Worm (Caenorhabditis elegans) whole organism, late embryonic: ENCODE measurements around the gene ncr-2.

ENCODE experiments used
- ceh-22 ChIP-seq: sonication (generic microtip); optimal IDR thresholded peaks from 2 replicates; lab custom pipeline; 2017; ENCODE audit warnings: missing biosample characterization, missing genetic modification characterization
- pat-9 ChIP-seq: fragments of 200-800 bp; sonication (Bioruptor generic); optimal IDR thresholded peaks from 2 replicates; lab custom pipeline; 2018; ENCODE audit warnings: mild to moderate bottlenecking, missing genetic modification characterization, moderate library complexity, missing compliant biosample characterization
- pqm-1 ChIP-seq: sonication (generic microtip); optimal IDR thresholded peaks from 2 replicates; lab custom pipeline; 2016; ENCODE audit warnings: missing genetic modification characterization, missing compliant biosample characterization
- sox-4 ChIP-seq: sonication (generic microtip); optimal IDR thresholded peaks from 2 replicates; lab custom pipeline; 2017; ENCODE audit warnings: mild to moderate bottlenecking, missing genetic modification characterization, inconsistent platforms, missing compliant biosample characterization
- syd-9 ChIP-seq: sonication (generic microtip); optimal IDR thresholded peaks from 2 replicates; lab custom pipeline; 2016; ENCODE audit warnings: mild to moderate bottlenecking, missing genetic modification characterization, moderate library complexity, missing compliant biosample characterization
- unc-86 ChIP-seq: sonication (generic microtip); optimal IDR thresholded peaks from 2 replicates; lab custom pipeline; 2016; ENCODE audit warnings: missing genetic modification characterization, missing compliant biosample characterization

- TF ChIP-seq sox-4 (tag; lab: Kevin White, UChicago) (no peak), unc-86 (no peak), pqm-1 (no peak), pat-9 (tag; lab: Kevin White, UChicago) (no peak), ceh-22 (tag; lab: Kevin White, UChicago) (no peak), syd-9 (tag; lab: Kevin White, UChicago) (no peak)
These were observed 32.0 kb upstream of the ncr-2 start, which contains the start of gene rfs-1 for ce11 chrIII:8226178-8226577.
